Worm (Caenorhabditis elegans): ENCODE results near the gene sorb-1.

- TF ChIP-seq lsy-12 (tag; optimal IDR thresholded peaks at IDR 0.05), result no peak
- TF ChIP-seq nhr-237 (tag; optimal IDR thresholded peaks at IDR 0.05), result no peak
- no peak for TF ChIP-seq nhr-28 (tag; optimal IDR thresholded peaks at IDR 0.05)
- TF ChIP-seq unc-39 (tag; optimal IDR thresholded peaks at IDR 0.05), result no peak
- no peak for TF ChIP-seq zag-1 (tag; optimal IDR thresholded peaks at IDR 0.05)
- no peak for TF ChIP-seq egl-27 (tag; optimal IDR thresholded peaks at IDR 0.05)
These were observed at the start of gene sorb-1 for ce11 chrIV:13750033-13750432.

Data from whole organism, L3 larva.